Worm (Caenorhabditis elegans): ENCODE data around the gene C16B8.2.

DNA sequence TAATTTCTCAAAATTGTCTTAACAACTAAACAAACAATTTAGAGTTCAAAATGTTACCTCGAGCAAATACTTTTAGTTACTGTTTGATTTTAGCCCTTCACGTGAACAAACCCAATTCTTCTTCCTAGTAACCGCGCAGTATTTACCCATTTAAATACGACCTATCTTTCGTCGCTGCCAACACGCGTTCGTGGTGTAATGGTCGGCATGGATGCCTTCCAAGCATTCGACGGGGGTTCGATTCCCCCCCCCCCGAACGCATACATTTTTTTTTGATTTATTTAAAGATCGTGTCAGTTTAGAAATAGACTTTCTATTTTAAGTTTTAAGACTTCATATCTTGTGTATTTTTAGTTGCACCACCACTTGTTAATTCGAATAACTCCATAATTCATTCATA, 28.2 kb upstream of the C16B8.2 start:
- TF ChIP-seq unc-3 (GFP tag; conservative IDR thresholded peaks at IDR 0.05): peak; percentile 45
- TF ChIP-seq unc-3 (tag; optimal IDR thresholded peaks at IDR 0.05): peak; percentile 33
- peak; percentile 33 for TF ChIP-seq ttx-3 (tag; optimal IDR thresholded peaks at IDR 0.05)
- TF ChIP-seq lin-11 (tag; optimal IDR thresholded peaks at IDR 0.05): peak; percentile 48
- no peak for TF ChIP-seq unc-55 (GFP tag; optimal IDR thresholded peaks at IDR 0.05)
- no peak for TF ChIP-seq ceh-34 (tag; optimal IDR thresholded peaks at IDR 0.05)
- TF ChIP-seq pag-3 (tag; optimal IDR thresholded peaks at IDR 0.05; ENCODE audit: borderline replicate concordance): no peak
- no peak for TF ChIP-seq ceh-18 (tag; optimal IDR thresholded peaks at IDR 0.05)
- TF ChIP-seq sox-2 (GFP tag; IDR thresholded peaks at IDR 0.05): peak; percentile 44; the same call in 1 of the 2 replicates
- TF ChIP-seq pax-1 (tag; optimal IDR thresholded peaks at IDR 0.05): no peak
- TF ChIP-seq F13H6.1 (tag; optimal IDR thresholded peaks at IDR 0.05): no peak

Data from whole organism, late embryonic.